Fruit fly (Drosophila melanogaster) whole organism, embryonic: ENCODE results near the gene CG11147.
A peak's percentile ranks its signal among the peaks of the same experiment; 100 is the strongest.

Experiments used
- Asciz ChIP-seq: fragments of 200-800 bp; sonication (Bioruptor generic); optimal IDR thresholded peaks from 2 replicates; lab custom pipeline; 2017; ENCODE audit warnings: missing biosample characterization, mild to moderate bottlenecking, missing genetic modification characterization, missing genetic modification reagents
- Atf3 ChIP-seq: fragments of 200-800 bp; sonication (Bioruptor generic); optimal IDR thresholded peaks from 3 replicates; lab custom pipeline; 2016; ENCODE audit warnings: missing biosample characterization, missing genetic modification characterization
- CG10321 ChIP-seq: fragments of 200-800 bp; sonication (Bioruptor generic); IDR thresholded peaks from 2 replicates; pipeline ENCODE4 v1.3.6; 2022; ENCODE audit warnings: missing biosample characterization, missing genetic modification characterization
- CG10366 ChIP-seq: fragments of 200-800 bp; sonication (Bioruptor generic); IDR thresholded peaks from 2 replicates; pipeline ENCODE4 v1.3.6; 2022; ENCODE audit warnings: missing biosample characterization, missing genetic modification characterization
- CG10462 ChIP-seq: fragments of 200-800 bp; sonication (Bioruptor generic); optimal IDR thresholded peaks from 2 replicates; lab custom pipeline; 2016; ENCODE audit warnings: missing biosample characterization, missing genetic modification characterization
- CG11398 ChIP-seq: fragments of 200-800 bp; sonication (Bioruptor generic); optimal IDR thresholded peaks from 2 replicates; lab custom pipeline; 2016; ENCODE audit warnings: missing biosample characterization, missing genetic modification characterization
- CG12104 ChIP-seq: fragments of 200-800 bp; sonication (Bioruptor generic); optimal IDR thresholded peaks from 3 replicates; lab custom pipeline; 2016; ENCODE audit warnings: missing biosample characterization, missing genetic modification characterization
- CG12299 ChIP-seq: fragments of 200-800 bp; sonication (Bioruptor generic); optimal IDR thresholded peaks from 2 replicates; lab custom pipeline; 2018; ENCODE audit warnings: missing biosample characterization, mild to moderate bottlenecking, missing genetic modification characterization
- CG13123 ChIP-seq: fragments of 200-800 bp; sonication (Bioruptor generic); optimal IDR thresholded peaks from 2 replicates; lab custom pipeline; 2016; ENCODE audit warnings: missing biosample characterization, missing genetic modification characterization
- CG14860 ChIP-seq: fragments of 200-800 bp; sonication (Bioruptor generic); IDR thresholded peaks from 3 replicates; pipeline ENCODE4 v1.3.6; 2022; ENCODE audit warnings: missing biosample characterization, missing genetic modification characterization; ENCODE audit not compliant: partially characterized antibody
- CG16815 ChIP-seq: fragments of 200-800 bp; sonication (Bioruptor generic); optimal IDR thresholded peaks from 3 replicates; lab custom pipeline; 2017; ENCODE audit warnings: missing biosample characterization, mild to moderate bottlenecking, missing genetic modification characterization
- CG17361 ChIP-seq: fragments of 200-800 bp; sonication (Bioruptor generic); IDR thresholded peaks from 3 replicates; pipeline ENCODE4 v1.3.6; 2022; ENCODE audit warnings: missing biosample characterization, missing genetic modification characterization
- CG2875 ChIP-seq: fragments of 200-800 bp; sonication (Bioruptor generic); optimal IDR thresholded peaks from 2 replicates; lab custom pipeline; 2017; ENCODE audit warnings: missing biosample characterization, mild to moderate bottlenecking, missing genetic modification characterization, missing genetic modification reagents
- CG30431 ChIP-seq: fragments of 200-800 bp; sonication (Bioruptor generic); optimal IDR thresholded peaks from 2 replicates; lab custom pipeline; 2017; ENCODE audit warnings: missing biosample characterization, missing genetic modification characterization
- CG4328 ChIP-seq: fragments of 200-800 bp; sonication (Bioruptor generic); optimal IDR thresholded peaks from 3 replicates; lab custom pipeline; 2017; ENCODE audit warnings: missing biosample characterization, missing genetic modification reagents, missing genetic modification characterization
- CG4424 ChIP-seq: fragments of 200-800 bp; sonication (Bioruptor generic); optimal IDR thresholded peaks from 3 replicates; lab custom pipeline; 2016; ENCODE audit warnings: missing biosample characterization, missing genetic modification characterization
- CG4820 ChIP-seq: fragments of 200-800 bp; sonication (Bioruptor generic); optimal IDR thresholded peaks from 3 replicates; lab custom pipeline; 2016; ENCODE audit warnings: missing biosample characterization, missing genetic modification characterization
- CG6272 ChIP-seq: fragments of 200-800 bp; sonication (Bioruptor generic); IDR thresholded peaks from 2 replicates; pipeline ENCODE4 v1.3.6; 2022; ENCODE audit warnings: missing biosample characterization, missing genetic modification characterization
- CG6854 ChIP-seq: fragments of 200-800 bp; sonication (Bioruptor generic); optimal IDR thresholded peaks from 3 replicates; lab custom pipeline; 2017; ENCODE audit warnings: missing biosample characterization, mild to moderate bottlenecking, missing genetic modification characterization
- CG7987 ChIP-seq: fragments of 200-800 bp; sonication (Bioruptor generic); optimal IDR thresholded peaks from 2 replicates; lab custom pipeline; 2018; ENCODE audit warnings: missing biosample characterization, mild to moderate bottlenecking, missing genetic modification characterization, moderate library complexity
- CG8281 ChIP-seq: fragments of 200-800 bp; sonication (Bioruptor generic); optimal IDR thresholded peaks from 2 replicates; lab custom pipeline; 2018; ENCODE audit warnings: missing biosample characterization, mild to moderate bottlenecking, missing genetic modification characterization, moderate library complexity
- Chrac-16 ChIP-seq: fragments of 200-800 bp; sonication (Bioruptor generic); optimal IDR thresholded peaks from 3 replicates; lab custom pipeline; 2016; ENCODE audit warnings: missing biosample characterization, missing genetic modification characterization
- CoRest ChIP-seq: fragments of 200-800 bp; sonication (Bioruptor generic); optimal IDR thresholded peaks from 3 replicates; lab custom pipeline; 2018; ENCODE audit warnings: missing biosample characterization, mild to moderate bottlenecking, missing genetic modification characterization, moderate library complexity
- CrebB ChIP-seq: fragments of 200-800 bp; sonication (Bioruptor generic); optimal IDR thresholded peaks from 3 replicates; lab custom pipeline; 2018; ENCODE audit warnings: missing biosample characterization, mild to moderate bottlenecking, missing genetic modification characterization
- E2f1 ChIP-seq: fragments of 200-800 bp; sonication (Bioruptor generic); IDR thresholded peaks from 2 replicates; pipeline ENCODE4 v1.3.6; 2022; ENCODE audit warnings: missing biosample characterization, missing genetic modification characterization
- Ets65A ChIP-seq: fragments of 200-800 bp; sonication (Bioruptor generic); peaks from one replicate; lab custom pipeline; 2016; ENCODE audit warnings: missing biosample characterization, missing genetic modification characterization
- Hr39 ChIP-seq: fragments of >200 bp; optimal IDR thresholded peaks from 2 replicates; lab custom pipeline; 2017
- Hr51 ChIP-seq, 2 experiments: fragments of 200-800 bp; sonication (Bioruptor generic); optimal IDR thresholded peaks; 2 replicates in 1 of 2; 3 replicates in 1 of 2; lab custom pipeline; 2016 to 2018; ENCODE audit warnings: missing biosample characterization in 2 of 2, missing genetic modification characterization in 2 of 2, mild to moderate bottlenecking in 1 of 2, moderate library complexity in 1 of 2
- Lhr ChIP-seq: fragments of 200-800 bp; sonication (Bioruptor generic); optimal IDR thresholded peaks from 3 replicates; lab custom pipeline; 2017; ENCODE audit warnings: mild to moderate bottlenecking, missing biosample characterization, missing genetic modification reagents, missing genetic modification characterization
- Lpt ChIP-seq: fragments of >200 bp; optimal IDR thresholded peaks from 2 replicates; lab custom pipeline; 2018; ENCODE audit warnings: missing biosample characterization, missing genetic modification characterization
- Poxn ChIP-seq: fragments of 200-800 bp; sonication (Bioruptor generic); IDR thresholded peaks from 2 replicates; pipeline ENCODE4 v1.3.6; 2022; ENCODE audit warnings: missing biosample characterization, missing genetic modification characterization
- Side ChIP-seq: fragments of 200-800 bp; sonication (Bioruptor generic); optimal IDR thresholded peaks from 2 replicates; lab custom pipeline; 2016; ENCODE audit warnings: missing biosample characterization, missing genetic modification characterization
- Six4 ChIP-seq: fragments of 200-800 bp; sonication (Bioruptor generic); optimal IDR thresholded peaks from 2 replicates; lab custom pipeline; 2016; ENCODE audit warnings: missing biosample characterization, missing genetic modification characterization
- Sox100B ChIP-seq: fragments of 200-800 bp; sonication (Bioruptor generic); optimal IDR thresholded peaks from 3 replicates; lab custom pipeline; 2018; ENCODE audit warnings: missing biosample characterization, mild to moderate bottlenecking, missing genetic modification characterization
- Sox102F ChIP-seq: fragments of 200-800 bp; sonication (Bioruptor generic); optimal IDR thresholded peaks from 2 replicates; lab custom pipeline; 2018; ENCODE audit warnings: missing biosample characterization, mild to moderate bottlenecking, missing genetic modification characterization, moderate library complexity
- Usf ChIP-seq: fragments of 200-800 bp; sonication (Bioruptor generic); optimal IDR thresholded peaks from 2 replicates; lab custom pipeline; 2017; ENCODE audit warnings: missing genotype, missing biosample characterization, missing genetic modification characterization
- al ChIP-seq: fragments of 200-800 bp; sonication (Bioruptor generic); IDR thresholded peaks from 2 replicates; pipeline ENCODE4 v1.3.6; 2022; ENCODE audit warnings: missing biosample characterization, missing genetic modification characterization
- cas ChIP-seq: fragments of 200-800 bp; sonication (Bioruptor generic); IDR thresholded peaks from 2 replicates; pipeline ENCODE4 v1.3.6; 2022; ENCODE audit warnings: missing biosample characterization, missing genetic modification characterization
- chn ChIP-seq: fragments of 200-800 bp; sonication (Bioruptor generic); optimal IDR thresholded peaks from 2 replicates; lab custom pipeline; 2016; ENCODE audit warnings: missing biosample characterization, missing genetic modification characterization
- da ChIP-seq: fragments of 200-800 bp; sonication (Bioruptor generic); optimal IDR thresholded peaks from 2 replicates; lab custom pipeline; 2016; ENCODE audit warnings: missing biosample characterization, missing genetic modification characterization
- dati ChIP-seq: fragments of 200-800 bp; sonication (Bioruptor generic); IDR thresholded peaks from 2 replicates; pipeline ENCODE4 v1.3.6; 2022; ENCODE audit warnings: missing biosample characterization, missing genetic modification characterization
- fd102C ChIP-seq: fragments of 200-800 bp; sonication (Bioruptor generic); optimal IDR thresholded peaks from 2 replicates; lab custom pipeline; 2018; ENCODE audit warnings: missing biosample characterization, mild to moderate bottlenecking, missing genetic modification characterization, moderate library complexity
- fu2 ChIP-seq: fragments of 200-800 bp; sonication (Bioruptor generic); optimal IDR thresholded peaks from 2 replicates; lab custom pipeline; 2016; ENCODE audit warnings: missing biosample characterization, missing genetic modification characterization
- gcm ChIP-seq: fragments of 200-800 bp; sonication (Bioruptor generic); optimal IDR thresholded peaks from 2 replicates; lab custom pipeline; 2019; ENCODE audit warnings: missing biosample characterization, mild to moderate bottlenecking, missing genetic modification characterization, moderate library complexity
- hkb ChIP-seq, 2 experiments: fragments of 200-800 bp in 1 of 2; fragments of >200 bp in 1 of 2; sonication (Bioruptor generic) in 1 of 2; IDR thresholded peaks in 1 of 2; optimal IDR thresholded peaks in 1 of 2; 2 replicates each; pipeline versions ENCODE4 v1.3.6 to Lab custom; 2017 to 2022; ENCODE audit warnings: missing biosample characterization in 1 of 2, missing genetic modification characterization in 1 of 2
- prd ChIP-seq, 3 experiments: fragments of >200 bp in 2 of 3; fragments of 200-800 bp in 1 of 3; sonication (Bioruptor generic) in 1 of 3; optimal IDR thresholded peaks in 2 of 3; IDR thresholded peaks in 1 of 3; 2 replicates in 2 of 3; 3 replicates in 1 of 3; pipeline versions ENCODE4 v1.3.6 to Lab custom; 2017 to 2022; ENCODE audit warnings: missing biosample characterization in 1 of 3, missing genetic modification characterization in 1 of 3
- sr ChIP-seq: fragments of 200-800 bp; sonication (Bioruptor generic); IDR thresholded peaks from 3 replicates; pipeline ENCODE4 v1.3.6; 2022; ENCODE audit warnings: missing biosample characterization, missing genetic modification characterization
- ssp ChIP-seq: fragments of 200-800 bp; sonication (Bioruptor generic); IDR thresholded peaks from 2 replicates; pipeline ENCODE4 v1.3.6; 2022; ENCODE audit warnings: missing biosample characterization, missing genetic modification characterization
- tgo ChIP-seq: fragments of 200-800 bp; sonication (Bioruptor generic); IDR thresholded peaks from 3 replicates; pipeline ENCODE4 v1.3.6; 2022; ENCODE audit warnings: missing biosample characterization, missing genetic modification characterization
- tx ChIP-seq: fragments of 200-800 bp; sonication (Bioruptor generic); optimal IDR thresholded peaks from 2 replicates; lab custom pipeline; 2016; ENCODE audit warnings: missing biosample characterization, missing genetic modification characterization
- z ChIP-seq: fragments of 200-800 bp; sonication (Bioruptor generic); IDR thresholded peaks from 3 replicates; pipeline ENCODE4 v1.3.6; 2022; ENCODE audit warnings: missing biosample characterization, missing genetic modification characterization

The CG11147 gene

dm6 chr2L:5724521-5725023 lies 16.5 kb downstream of the CG11147 start, which contains the start of gene CG11030 (continued):
- TF ChIP-seq al = peak; percentile 32; the same call in 1 of the 2 replicates
- no peak for TF ChIP-seq Poxn
- TF ChIP-seq CG10321 (GFP tag; lab: Robert Waterston, UW) = no peak
- TF ChIP-seq z = no peak; the same call in 2 of the 3 replicates
- no peak for TF ChIP-seq cas (GFP tag; lab: Robert Waterston, UW)
- TF ChIP-seq hkb (optimal IDR thresholded peaks at IDR 0.05; lab: Kevin White, UChicago) = no peak
- TF ChIP-seq hkb (GFP tag; IDR thresholded peaks at IDR 0.05; lab: Robert Waterston, UW) = no peak
- no peak for TF ChIP-seq Six4 (GFP tag; lab: Kevin White, UChicago)
- peak; percentile 20 for TF ChIP-seq CrebB
- peak; percentile 5 for TF ChIP-seq CG4424 (GFP tag; lab: Kevin White, UChicago)
- TF ChIP-seq CG7987 (GFP tag; lab: Kevin White, UChicago) = no peak
- TF ChIP-seq Lpt (GFP tag; lab: Kevin White, UChicago) = no peak
- TF ChIP-seq Usf (GFP tag; lab: Kevin White, UChicago) = no peak
- no peak for TF ChIP-seq E2f1 (GFP tag; lab: Robert Waterston, UW)
- no peak for TF ChIP-seq ssp (GFP tag; lab: Robert Waterston, UW)
- no peak for TF ChIP-seq Hr51 (GFP tag; optimal IDR thresholded peaks at IDR 0.05; lab: Kevin White, UChicago)
- no peak for TF ChIP-seq CG12104 (GFP tag; lab: Kevin White, UChicago)
- TF ChIP-seq tgo (GFP tag; lab: Robert Waterston, UW) = no peak
- TF ChIP-seq CG12299 (tag; lab: Kevin White, UChicago) = no peak
- TF ChIP-seq chn (GFP tag; lab: Kevin White, UChicago) = no peak
- no peak for TF ChIP-seq CG13123 (GFP tag; lab: Kevin White, UChicago)
- peak; percentile 73 for TF ChIP-seq CG6272 (GFP tag; lab: Robert Waterston, UW)
- no peak for TF ChIP-seq CG10462 (GFP tag; lab: Kevin White, UChicago)
- TF ChIP-seq CG6854 (GFP tag; lab: Kevin White, UChicago) = no peak
- no peak for TF ChIP-seq prd (optimal IDR thresholded peaks at IDR 0.05; lab: Kevin White, UChicago)
- no peak; the same call in 2 of the 3 replicates for TF ChIP-seq prd (GFP tag; IDR thresholded peaks at IDR 0.05; lab: Robert Waterston, UW)
- TF ChIP-seq gcm = no peak
- TF ChIP-seq Asciz (GFP tag; lab: Kevin White, UChicago) = no peak
- no peak for TF ChIP-seq dati (GFP tag; lab: Robert Waterston, UW)
- TF ChIP-seq Atf3 (GFP tag; lab: Kevin White, UChicago) = no peak
- TF ChIP-seq CG17361 (GFP tag; lab: Robert Waterston, UW) = no peak
- no peak for TF ChIP-seq CoRest (tag; lab: Kevin White, UChicago)
- TF ChIP-seq Hr39 (lab: Kevin White, UChicago) = no peak
- peak; percentile 2 for TF ChIP-seq CG4328 (GFP tag; lab: Kevin White, UChicago)
- no peak for TF ChIP-seq tx (GFP tag; lab: Kevin White, UChicago)
- no peak for TF ChIP-seq CG2875
- TF ChIP-seq CG8281 (tag; lab: Kevin White, UChicago) = no peak
- peak; percentile 99 for TF ChIP-seq CG14860 (GFP tag; lab: Robert Waterston, UW)
- no peak for TF ChIP-seq Chrac-16 (GFP tag; lab: Kevin White, UChicago)
- no peak for TF ChIP-seq fd102C (GFP tag; lab: Kevin White, UChicago)
- no peak for TF ChIP-seq CG4820
- TF ChIP-seq fu2 (GFP tag; lab: Kevin White, UChicago) = no peak
- TF ChIP-seq CG11398 (GFP tag; lab: Kevin White, UChicago) = no peak
- no peak for TF ChIP-seq Ets65A (GFP tag; lab: Kevin White, UChicago)
- no peak for TF ChIP-seq sr (GFP tag; lab: Robert Waterston, UW)
- no peak for TF ChIP-seq Sox102F (GFP tag; lab: Kevin White, UChicago)
- TF ChIP-seq Sox100B (GFP tag; lab: Kevin White, UChicago) = no peak
- no peak for TF ChIP-seq CG30431
- no peak for TF ChIP-seq CG10366
- no peak for TF ChIP-seq CG16815
- no peak for TF ChIP-seq Side
- TF ChIP-seq da (GFP tag; lab: Kevin White, UChicago) = no peak
- no peak for TF ChIP-seq Lhr (GFP tag; lab: Kevin White, UChicago)
